Fruit fly (Drosophila melanogaster) whole organism, pupa: ENCODE data around the gene CG46465.

Experiments
- CG10348 ChIP-seq: fragments of 200-800 bp; sonication (Bioruptor generic); IDR thresholded peaks from 2 replicates; pipeline ENCODE4 v1.3.6; 2022; ENCODE audit warnings: missing biosample characterization, missing genetic modification characterization
- CG13204 ChIP-seq: fragments of 200-800 bp; sonication (Bioruptor generic); optimal IDR thresholded peaks from 2 replicates; lab custom pipeline; 2018; ENCODE audit warnings: missing biosample characterization, mild to moderate bottlenecking, missing genetic modification characterization, moderate library complexity
- CG15710 ChIP-seq: fragments of 200-800 bp; sonication (Bioruptor generic); optimal IDR thresholded peaks from 2 replicates; lab custom pipeline; 2018; ENCODE audit warnings: missing biosample characterization, mild to moderate bottlenecking, missing genetic modification characterization, moderate library complexity
- CG34367 ChIP-seq: fragments of 200-800 bp; sonication (Bioruptor generic); optimal IDR thresholded peaks from 2 replicates; lab custom pipeline; 2018; ENCODE audit warnings: missing biosample characterization, mild to moderate bottlenecking, missing genetic modification characterization
- CG4496 ChIP-seq: fragments of 200-800 bp; sonication (Bioruptor generic); IDR thresholded peaks from 3 replicates; pipeline ENCODE4 v1.3.6; 2022; ENCODE audit warnings: missing biosample characterization, missing genetic modification characterization
- CG8159 ChIP-seq: fragments of 200-800 bp; sonication (Bioruptor generic); optimal IDR thresholded peaks from 3 replicates; lab custom pipeline; 2018; ENCODE audit warnings: missing biosample characterization, mild to moderate bottlenecking, missing genetic modification characterization, moderate library complexity
- CG8301 ChIP-seq: fragments of 200-800 bp; sonication (Bioruptor generic); optimal IDR thresholded peaks from 2 replicates; lab custom pipeline; 2018; ENCODE audit warnings: missing biosample characterization, mild to moderate bottlenecking, missing genetic modification characterization
- CG9948 ChIP-seq: fragments of 200-800 bp; sonication (Bioruptor generic); optimal IDR thresholded peaks from 2 replicates; lab custom pipeline; 2018; ENCODE audit warnings: missing biosample characterization, mild to moderate bottlenecking, missing genetic modification characterization, moderate library complexity
- EcR ChIP-seq: fragments of 200-800 bp; sonication (Bioruptor generic); optimal IDR thresholded peaks from 3 replicates; lab custom pipeline; 2019; ENCODE audit warnings: missing biosample characterization, missing genetic modification characterization, mild to moderate bottlenecking, moderate library complexity, missing genetic modification reagents
- Ets98B ChIP-seq: fragments of 200-800 bp; sonication (Bioruptor generic); IDR thresholded peaks from 2 replicates; pipeline ENCODE4 v1.3.6; 2022; ENCODE audit warnings: missing biosample characterization, missing genetic modification characterization
- Pif1A ChIP-seq: fragments of 200-800 bp; sonication (Bioruptor generic); optimal IDR thresholded peaks from 3 replicates; lab custom pipeline; 2016; ENCODE audit warnings: missing biosample characterization, missing genetic modification characterization
- Pif1B ChIP-seq: fragments of 200-800 bp; sonication (Bioruptor generic); optimal IDR thresholded peaks from 3 replicates; lab custom pipeline; 2016; ENCODE audit warnings: missing biosample characterization, missing genetic modification characterization
- fd96Ca ChIP-seq: fragments of 200-800 bp; sonication (Bioruptor generic); IDR thresholded peaks from 3 replicates; pipeline ENCODE4 v1.3.6; 2022; ENCODE audit warnings: missing biosample characterization, missing genetic modification characterization

DNA sequence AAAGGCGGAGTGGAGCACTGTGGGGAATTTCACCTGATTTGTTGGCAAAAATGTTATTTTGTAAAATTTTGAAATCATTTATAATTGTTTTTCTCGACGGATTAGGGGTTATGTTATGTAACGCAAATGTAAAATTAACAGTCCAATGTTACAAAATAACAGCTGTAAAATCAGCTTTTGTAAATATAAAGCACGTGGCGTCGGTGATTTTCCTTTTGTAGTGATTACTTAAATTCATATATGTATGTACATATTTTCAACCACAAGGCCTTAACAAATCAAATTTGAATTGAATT lies 29.9 kb downstream of the CG46465 start, which contains the start of gene CG15172:
- TF ChIP-seq Ets98B (GFP tag; lab: Robert Waterston, UW) (no peak), CG8301 (tag; lab: Kevin White, UChicago) (no peak), CG15710 (tag; lab: Kevin White, UChicago) (no peak), CG4496 (GFP tag; lab: Robert Waterston, UW) (no peak), fd96Ca (GFP tag; lab: Robert Waterston, UW) (no peak), EcR (GFP tag; lab: Kevin White, UChicago) (no peak), CG13204 (GFP tag; lab: Kevin White, UChicago) (no peak), CG10348 (GFP tag; lab: Robert Waterston, UW) (no peak), CG8159 (no peak), CG34367 (tag; lab: Kevin White, UChicago) (no peak), CG9948 (tag; lab: Kevin White, UChicago) (no peak), Pif1A (GFP tag; lab: Kevin White, UChicago) (no peak), Pif1B (GFP tag; lab: Kevin White, UChicago) (no peak)
